Fruit fly (Drosophila melanogaster) whole organism, embryonic: ENCODE measurements around the gene CG34125.

Experiments used
- ATbp ChIP-seq: fragments of 200-800 bp; sonication (Bioruptor generic); optimal IDR thresholded peaks from 2 replicates; lab custom pipeline; 2017; ENCODE audit warnings: missing biosample characterization, mild to moderate bottlenecking, missing genetic modification characterization, missing genetic modification reagents
- CG12299 ChIP-seq: fragments of 200-800 bp; sonication (Bioruptor generic); optimal IDR thresholded peaks from 2 replicates; lab custom pipeline; 2018; ENCODE audit warnings: missing biosample characterization, mild to moderate bottlenecking, missing genetic modification characterization
- CG12769 ChIP-seq: fragments of 200-800 bp; sonication (Bioruptor generic); optimal IDR thresholded peaks from 2 replicates; lab custom pipeline; 2019; ENCODE audit warnings: missing biosample characterization, mild to moderate bottlenecking, missing genetic modification characterization, moderate library complexity
- CG14441 ChIP-seq: fragments of 200-800 bp; sonication (Bioruptor generic); IDR thresholded peaks from 2 replicates; pipeline ENCODE4 v1.3.6; 2022; ENCODE audit warnings: missing biosample characterization, missing genetic modification characterization
- CG15011 ChIP-seq: fragments of 200-800 bp; sonication (Bioruptor generic); optimal IDR thresholded peaks from 3 replicates; lab custom pipeline; 2018; ENCODE audit warnings: missing biosample characterization, mild to moderate bottlenecking, missing genetic modification characterization
- CG17186 ChIP-seq: fragments of 200-800 bp; sonication (Bioruptor generic); optimal IDR thresholded peaks from 3 replicates; lab custom pipeline; 2017; ENCODE audit warnings: missing biosample characterization, missing genetic modification reagents, missing genetic modification characterization
- CG17568 ChIP-seq: fragments of 200-800 bp; sonication (Bioruptor generic); optimal IDR thresholded peaks from 2 replicates; lab custom pipeline; 2018; ENCODE audit warnings: missing biosample characterization, mild to moderate bottlenecking, missing genetic modification characterization, moderate library complexity
- CG17912 ChIP-seq: fragments of 200-800 bp; sonication (Bioruptor generic); optimal IDR thresholded peaks from 2 replicates; lab custom pipeline; 2018; ENCODE audit warnings: missing biosample characterization, mild to moderate bottlenecking, missing genetic modification characterization
- CG2712 ChIP-seq: fragments of 200-800 bp; optimal IDR thresholded peaks from 3 replicates; lab custom pipeline; 2019; ENCODE audit warnings: missing biosample characterization, mild to moderate bottlenecking, missing genetic modification characterization, moderate library complexity
- CG31441 ChIP-seq: fragments of 200-800 bp; sonication (Bioruptor generic); IDR thresholded peaks from 2 replicates; pipeline ENCODE4 v1.3.6; 2022; ENCODE audit warnings: missing biosample characterization, missing genetic modification characterization
- CG5245 ChIP-seq: fragments of 200-800 bp; sonication (Bioruptor generic); optimal IDR thresholded peaks from 3 replicates; lab custom pipeline; 2016; ENCODE audit warnings: missing biosample characterization, missing genetic modification characterization
- CG6654 ChIP-seq: fragments of 200-800 bp; sonication (Bioruptor generic); optimal IDR thresholded peaks from 2 replicates; lab custom pipeline; 2017; ENCODE audit warnings: missing biosample characterization, mild to moderate bottlenecking, missing genetic modification characterization
- CG7839 ChIP-seq: fragments of 200-800 bp; sonication (Bioruptor generic); optimal IDR thresholded peaks from 3 replicates; lab custom pipeline; 2018; ENCODE audit warnings: missing biosample characterization, mild to moderate bottlenecking, missing genetic modification characterization, moderate library complexity
- CG8290 ChIP-seq, 3 experiments: fragments of 200-800 bp; sonication (Bioruptor generic); optimal IDR thresholded peaks; 2 replicates each; lab custom pipeline; 2016 to 2019; ENCODE audit warnings: missing biosample characterization in 3 of 3, missing genetic modification characterization in 3 of 3, mild to moderate bottlenecking in 2 of 3, moderate library complexity in 1 of 3
- CG8924 ChIP-seq: fragments of 200-800 bp; optimal IDR thresholded peaks from 3 replicates; lab custom pipeline; 2019; ENCODE audit warnings: missing biosample characterization, mild to moderate bottlenecking, missing genetic modification characterization, moderate library complexity
- Dbx ChIP-seq: fragments of 200-800 bp; sonication (Bioruptor generic); IDR thresholded peaks from 3 replicates; pipeline ENCODE4 v1.3.6; 2022; ENCODE audit warnings: missing biosample characterization, missing genetic modification characterization
- Drgx ChIP-seq: fragments of 200-800 bp; sonication (Bioruptor generic); IDR thresholded peaks from 2 replicates; pipeline ENCODE4 v1.3.6; 2022; ENCODE audit warnings: missing biosample characterization, missing genetic modification characterization
- Fer1 ChIP-seq: fragments of 200-800 bp; sonication (Bioruptor generic); optimal IDR thresholded peaks from 2 replicates; lab custom pipeline; 2017; ENCODE audit warnings: missing biosample characterization, mild to moderate bottlenecking, missing genetic modification characterization
- Mes4 ChIP-seq: fragments of 200-800 bp; sonication (Bioruptor generic); optimal IDR thresholded peaks from 2 replicates; lab custom pipeline; 2016; ENCODE audit warnings: missing biosample characterization, missing genetic modification characterization
- NC2β ChIP-seq: fragments of 200-800 bp; sonication (Bioruptor generic); optimal IDR thresholded peaks from 2 replicates; lab custom pipeline; 2016; ENCODE audit warnings: missing biosample characterization, missing genetic modification characterization
- Sry-β ChIP-seq: fragments of 200-800 bp; sonication (Bioruptor generic); optimal IDR thresholded peaks from 2 replicates; lab custom pipeline; 2018; ENCODE audit warnings: missing biosample characterization, mild to moderate bottlenecking, missing genetic modification characterization, moderate library complexity
- Usf ChIP-seq: fragments of 200-800 bp; sonication (Bioruptor generic); optimal IDR thresholded peaks from 2 replicates; lab custom pipeline; 2017; ENCODE audit warnings: missing genotype, missing biosample characterization, missing genetic modification characterization
- ab ChIP-seq: fragments of 200-800 bp; sonication (Bioruptor generic); optimal IDR thresholded peaks from 2 replicates; lab custom pipeline; 2016; ENCODE audit warnings: missing biosample characterization, missing genetic modification characterization
- cas ChIP-seq: fragments of 200-800 bp; sonication (Bioruptor generic); IDR thresholded peaks from 2 replicates; pipeline ENCODE4 v1.3.6; 2022; ENCODE audit warnings: missing biosample characterization, missing genetic modification characterization
- crol ChIP-seq: fragments of 200-800 bp; sonication (Bioruptor generic); IDR thresholded peaks from 2 replicates; pipeline ENCODE4 v1.3.6; 2022; ENCODE audit warnings: missing biosample characterization, missing genetic modification characterization
- dpn ChIP-seq, 2 experiments: fragments of 200-800 bp; sonication (Bioruptor generic); optimal IDR thresholded peaks; 3 replicates each; lab custom pipeline; 2016; ENCODE audit warnings: missing biosample characterization in 2 of 2, missing genetic modification characterization in 2 of 2
- dysf ChIP-seq: fragments of 200-800 bp; sonication (Bioruptor generic); IDR thresholded peaks from 3 replicates; pipeline ENCODE4 v1.3.6; 2022; ENCODE audit warnings: missing biosample characterization, missing genetic modification characterization
- emc ChIP-seq: fragments of 200-800 bp; sonication (Bioruptor generic); optimal IDR thresholded peaks from 2 replicates; lab custom pipeline; 2016; ENCODE audit warnings: missing biosample characterization, missing genetic modification characterization
- esg ChIP-seq: fragments of 200-800 bp; sonication (Bioruptor generic); conservative IDR thresholded peaks from 2 replicates; pipeline ENCODE4 v1.3.6; 2022; ENCODE audit warnings: missing biosample characterization, missing genetic modification characterization
- fd64A ChIP-seq: fragments of 200-800 bp; sonication (Bioruptor generic); optimal IDR thresholded peaks from 3 replicates; lab custom pipeline; 2018; ENCODE audit warnings: missing biosample characterization, mild to moderate bottlenecking, missing genetic modification characterization
- ftz-f1 ChIP-seq: fragments of 200-800 bp; sonication (Bioruptor generic); optimal IDR thresholded peaks from 2 replicates; lab custom pipeline; 2016; ENCODE audit warnings: missing biosample characterization, missing genetic modification characterization
- grn ChIP-seq: fragments of 200-800 bp; sonication (Bioruptor generic); optimal IDR thresholded peaks from 3 replicates; lab custom pipeline; 2017; ENCODE audit warnings: missing biosample characterization, missing genetic modification characterization
- hb ChIP-seq: fragments of 200-800 bp; sonication (Bioruptor generic); IDR thresholded peaks from 3 replicates; pipeline ENCODE4 v1.3.6; 2022; ENCODE audit warnings: missing biosample characterization, missing genetic modification characterization; ENCODE audit not compliant: partially characterized antibody
- inv ChIP-seq: fragments of 200-800 bp; sonication (Bioruptor generic); IDR thresholded peaks from 2 replicates; pipeline ENCODE4 v1.3.6; 2022; ENCODE audit warnings: missing biosample characterization, missing genetic modification characterization; ENCODE audit not compliant: partially characterized antibody
- lilli ChIP-seq: fragments of 200-800 bp; sonication (Bioruptor generic); optimal IDR thresholded peaks from 3 replicates; lab custom pipeline; 2016; ENCODE audit warnings: missing biosample characterization, missing genetic modification characterization
- mld ChIP-seq: fragments of 200-800 bp; sonication (Bioruptor generic); IDR thresholded peaks from 3 replicates; pipeline ENCODE4 v1.3.6; 2022; ENCODE audit warnings: missing biosample characterization, missing genetic modification characterization; ENCODE audit not compliant: partially characterized antibody
- nau ChIP-seq: fragments of 200-800 bp; sonication (Bioruptor generic); optimal IDR thresholded peaks from 3 replicates; lab custom pipeline; 2017; ENCODE audit warnings: missing biosample characterization, mild to moderate bottlenecking, missing genetic modification characterization, missing genetic modification reagents
- prd ChIP-seq, 3 experiments: fragments of >200 bp in 2 of 3; fragments of 200-800 bp in 1 of 3; sonication (Bioruptor generic) in 1 of 3; optimal IDR thresholded peaks in 2 of 3; IDR thresholded peaks in 1 of 3; 2 replicates in 2 of 3; 3 replicates in 1 of 3; pipeline versions ENCODE4 v1.3.6 to Lab custom; 2017 to 2022; ENCODE audit warnings: missing biosample characterization in 1 of 3, missing genetic modification characterization in 1 of 3
- ro ChIP-seq: fragments of 200-800 bp; sonication (Bioruptor generic); IDR thresholded peaks from 2 replicates; pipeline ENCODE4 v1.3.6; 2022; ENCODE audit warnings: missing biosample characterization, missing genetic modification characterization
- salm ChIP-seq: fragments of 200-800 bp; sonication (Bioruptor generic); optimal IDR thresholded peaks from 2 replicates; lab custom pipeline; 2018; ENCODE audit warnings: missing biosample characterization, mild to moderate bottlenecking, missing genetic modification characterization
- sna ChIP-seq: fragments of 200-800 bp; sonication (Bioruptor generic); IDR thresholded peaks from 2 replicates; pipeline ENCODE4 v1.3.6; 2022; ENCODE audit warnings: missing biosample characterization, missing genetic modification characterization; ENCODE audit not compliant: partially characterized antibody
- so ChIP-seq: fragments of 200-800 bp; sonication (Bioruptor generic); IDR thresholded peaks from 3 replicates; pipeline ENCODE4 v1.3.6; 2022; ENCODE audit warnings: missing biosample characterization, missing genetic modification characterization
- sob ChIP-seq: fragments of 200-800 bp; sonication (Bioruptor generic); IDR thresholded peaks from 2 replicates; pipeline ENCODE4 v1.3.6; 2022; ENCODE audit warnings: missing biosample characterization, missing genetic modification characterization
- sug ChIP-seq: fragments of 200-800 bp; optimal IDR thresholded peaks from 2 replicates; lab custom pipeline; 2019; ENCODE audit warnings: missing biosample characterization, mild to moderate bottlenecking, missing genetic modification characterization, moderate library complexity
- tna ChIP-seq: fragments of 200-800 bp; sonication (Bioruptor generic); IDR thresholded peaks from 2 replicates; pipeline ENCODE4 v1.3.6; 2022; ENCODE audit warnings: missing biosample characterization, missing genetic modification characterization; ENCODE audit not compliant: partially characterized antibody
- twi ChIP-seq: fragments of 200-800 bp; optimal IDR thresholded peaks from 2 replicates; lab custom pipeline; 2019; ENCODE audit warnings: missing biosample characterization, mild to moderate bottlenecking, missing genetic modification characterization, moderate library complexity
- yki ChIP-seq: fragments of >200 bp; optimal IDR thresholded peaks from 3 replicates; lab custom pipeline; 2018
- z ChIP-seq: fragments of 200-800 bp; sonication (Bioruptor generic); IDR thresholded peaks from 3 replicates; pipeline ENCODE4 v1.3.6; 2022; ENCODE audit warnings: missing biosample characterization, missing genetic modification characterization

CG34125 gene

DNA sequence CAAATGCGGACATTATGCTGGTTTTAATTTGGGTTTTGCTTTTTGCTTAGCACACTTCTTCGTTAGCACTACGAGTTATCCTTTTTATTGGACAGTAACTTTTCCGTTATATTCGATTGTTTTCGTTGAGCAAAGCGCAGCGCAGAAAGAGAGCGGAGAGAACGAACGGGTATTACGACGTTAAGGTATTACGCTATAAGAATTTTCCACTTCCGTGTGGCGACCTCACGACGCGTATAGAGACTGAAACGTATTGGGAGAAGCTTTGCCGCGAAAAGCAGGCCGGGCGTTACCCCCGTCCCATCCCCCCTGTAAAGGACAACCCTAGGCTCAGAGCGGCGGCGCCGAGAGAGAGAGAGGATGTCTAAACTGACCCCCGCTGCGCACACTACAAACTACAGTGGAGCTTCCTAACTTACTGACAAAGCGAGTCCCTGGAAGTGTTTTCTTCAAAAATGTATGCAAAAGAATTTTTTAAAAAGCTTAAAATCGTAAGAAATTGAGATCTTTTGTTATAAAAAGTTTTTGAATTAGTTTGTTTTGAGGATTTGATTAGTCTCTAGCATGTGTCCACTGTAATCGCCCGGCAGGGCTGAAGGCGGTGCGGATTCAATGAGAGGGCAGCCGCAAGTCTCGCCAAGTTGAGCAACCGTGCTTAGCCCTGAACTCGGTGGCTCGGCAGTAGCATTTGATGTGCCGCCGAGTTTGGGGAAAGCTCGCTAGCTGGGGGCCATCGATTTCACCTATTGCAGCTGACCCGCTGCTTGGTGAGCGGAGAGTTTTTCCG is 39.4 kb downstream of the CG34125 start (continued):
- peak; percentile 95 for TF ChIP-seq CG12769 (tag; lab: Kevin White, UChicago)
- 0 out of 2 replicates have a peak, but pooled peaks have one; percentile 13 for TF ChIP-seq sna (GFP tag; lab: Robert Waterston, UW)
- peak; percentile 95 for TF ChIP-seq CG12299
- peak; percentile 90 for TF ChIP-seq NC2β (GFP tag; lab: Kevin White, UChicago)
- TF ChIP-seq emc (GFP tag; lab: Kevin White, UChicago): peak; percentile 89
- peak; percentile 93 for TF ChIP-seq CG31441
- TF ChIP-seq grn (GFP tag; lab: Kevin White, UChicago): peak; percentile 60
- peak; percentile 95 to 96 for TF ChIP-seq dpn (GFP tag; optimal IDR thresholded peaks at IDR 0.05; lab: Kevin White, UChicago)
- TF ChIP-seq dysf (GFP tag; lab: Robert Waterston, UW): peak; percentile 97
- peak; percentile 97 for TF ChIP-seq lilli (GFP tag; lab: Kevin White, UChicago)
- TF ChIP-seq z (GFP tag; lab: Robert Waterston, UW): peak; percentile 56; the same call in 1 of the 3 replicates
- peak; percentile 98 for TF ChIP-seq Dbx (GFP tag; lab: Robert Waterston, UW)
- no peak for TF ChIP-seq inv (GFP tag; lab: Robert Waterston, UW)
- peak; percentile 78 for TF ChIP-seq crol (GFP tag; lab: Robert Waterston, UW)
- TF ChIP-seq fd64A (GFP tag; lab: Kevin White, UChicago): peak; percentile 71
- TF ChIP-seq CG15011 (GFP tag; lab: Kevin White, UChicago): peak; percentile 93
- peak; percentile 91 for TF ChIP-seq Mes4
- TF ChIP-seq CG5245 (GFP tag; lab: Kevin White, UChicago): peak; percentile 91
- peak; percentile 96 for TF ChIP-seq so (GFP tag; lab: Robert Waterston, UW)
- peak; percentile 92 for TF ChIP-seq sug (tag; lab: Kevin White, UChicago)
- no peak for TF ChIP-seq prd (optimal IDR thresholded peaks at IDR 0.05; lab: Kevin White, UChicago)
- TF ChIP-seq prd (GFP tag; IDR thresholded peaks at IDR 0.05; lab: Robert Waterston, UW): peak; percentile 98
- TF ChIP-seq esg: peak; percentile 96
- TF ChIP-seq ftz-f1 (GFP tag; lab: Kevin White, UChicago): peak; percentile 79
- peak; percentile 24 for TF ChIP-seq CG17186
- TF ChIP-seq CG8290 (GFP tag; optimal IDR thresholded peaks at IDR 0.05; lab: Kevin White, UChicago): peak; percentile 77
- TF ChIP-seq CG8290 (tag; optimal IDR thresholded peaks at IDR 0.05; lab: Kevin White, UChicago): peak; percentile 34 to 74
- peak; percentile 98 for TF ChIP-seq sob (GFP tag; lab: Robert Waterston, UW)
- TF ChIP-seq tna (GFP tag; lab: Robert Waterston, UW): no peak
- peak; percentile 84 for TF ChIP-seq salm (tag; lab: Kevin White, UChicago)
- TF ChIP-seq ab (GFP tag; lab: Kevin White, UChicago): peak; percentile 85
- TF ChIP-seq Drgx: peak; percentile 91
- no peak for TF ChIP-seq mld
- TF ChIP-seq ATbp (GFP tag; lab: Kevin White, UChicago): peak; percentile 93
- TF ChIP-seq yki (lab: Kevin White, UChicago): no peak
- TF ChIP-seq hb: no peak
- TF ChIP-seq CG7839 (tag; lab: Kevin White, UChicago): peak; percentile 95
- peak; percentile 90 for TF ChIP-seq CG17568 (GFP tag; lab: Kevin White, UChicago)
- TF ChIP-seq ro (GFP tag; lab: Robert Waterston, UW): peak; percentile 88
- TF ChIP-seq cas (GFP tag; lab: Robert Waterston, UW): peak; percentile 95
- peak; percentile 74 for TF ChIP-seq twi (tag; lab: Kevin White, UChicago)
- peak; percentile 94 for TF ChIP-seq CG8924
- TF ChIP-seq Sry-β (GFP tag; lab: Kevin White, UChicago): no peak
- peak; percentile 74 for TF ChIP-seq Usf (GFP tag; lab: Kevin White, UChicago)
- peak; percentile 96 for TF ChIP-seq CG14441
- TF ChIP-seq CG17912 (GFP tag; lab: Kevin White, UChicago): peak; percentile 51
- peak; percentile 76 for TF ChIP-seq CG6654
- peak; percentile 89 for TF ChIP-seq nau (GFP tag; lab: Kevin White, UChicago)
- peak; percentile 98 for TF ChIP-seq Fer1 (GFP tag; lab: Kevin White, UChicago)
- peak; percentile 94 for TF ChIP-seq CG2712 (tag; lab: Kevin White, UChicago)
